Worm (Caenorhabditis elegans) whole organism, mixed stage, embryonic: ENCODE data around the gene F22E12.3.

Experiments
- lin-13 ChIP-seq: fragments of 150-350 bp; optimal IDR thresholded peaks from 2 replicates; lab custom pipeline; 2014; ENCODE audit warnings: missing biosample characterization, missing genetic modification characterization
- mep-1 ChIP-seq: fragments of 150-350 bp; optimal IDR thresholded peaks from 2 replicates; lab custom pipeline; 2017; ENCODE audit warnings: missing biosample characterization, missing genetic modification reagents, missing genetic modification characterization, inconsistent platforms
- nhr-28 ChIP-seq: fragments of 150-350 bp; optimal IDR thresholded peaks from 2 replicates; lab custom pipeline; 2014; ENCODE audit warnings: missing biosample characterization, missing genetic modification characterization
- nhr-76 ChIP-seq: sonication (generic microtip); optimal IDR thresholded peaks from 2 replicates; lab custom pipeline; 2017; ENCODE audit warnings: missing biosample characterization, missing genetic modification characterization
- unc-62 ChIP-seq: fragments of 150-350 bp; optimal IDR thresholded peaks from 2 replicates; lab custom pipeline; 2014; ENCODE audit warnings: missing biosample characterization, missing genetic modification reagents, missing genetic modification characterization

DNA sequence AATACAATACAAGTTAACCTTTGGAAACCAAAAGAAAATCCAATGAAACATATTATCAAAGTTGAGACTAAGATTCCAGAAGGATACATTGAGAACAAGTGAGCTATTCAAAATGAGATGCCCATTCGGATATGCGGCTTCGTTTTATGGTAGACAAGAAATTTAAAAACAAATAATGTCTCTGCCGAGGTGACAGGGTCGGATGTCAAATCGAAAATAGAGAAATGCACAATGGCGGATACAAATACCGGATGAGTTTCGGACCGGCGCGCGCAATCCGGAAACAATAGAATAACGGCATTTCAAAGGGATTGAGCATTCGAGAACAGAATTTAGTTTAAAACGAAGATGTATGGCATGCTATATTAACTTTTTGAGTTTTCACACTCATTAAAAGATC, at the start of gene F22E12.3:
- TF ChIP-seq unc-62 (GFP tag; lab: Kevin White, UChicago) = no peak
- TF ChIP-seq nhr-76 (tag; lab: Kevin White, UChicago) = no peak
- TF ChIP-seq mep-1 (tag; lab: Kevin White, UChicago) = no peak
- TF ChIP-seq nhr-28 (tag; lab: Kevin White, UChicago) = no peak
- TF ChIP-seq lin-13 (tag; lab: Kevin White, UChicago) = no peak
